Fruit fly (Drosophila melanogaster) whole organism, prepupa: ENCODE measurements around the gene trr.

Experiments
- Blimp-1 ChIP-seq: fragments of 200-800 bp; sonication (Bioruptor generic); optimal IDR thresholded peaks from 3 replicates; lab custom pipeline; 2017; ENCODE audit warnings: missing biosample characterization, missing genetic modification characterization, mild to moderate bottlenecking, moderate library complexity, missing genetic modification reagents
- CG11294 ChIP-seq: fragments of 200-800 bp; sonication (Bioruptor generic); IDR thresholded peaks from 2 replicates; pipeline ENCODE4 v1.3.6; 2022; ENCODE audit warnings: missing biosample characterization, missing genetic modification characterization
- CG11762 ChIP-seq: fragments of 200-800 bp; sonication (Bioruptor generic); optimal IDR thresholded peaks from 3 replicates; lab custom pipeline; 2016; ENCODE audit warnings: missing biosample characterization, missing genetic modification characterization; ENCODE audit not compliant: insufficient read depth
- CG11902 ChIP-seq: fragments of 200-800 bp; sonication (Bioruptor generic); optimal IDR thresholded peaks from 3 replicates; lab custom pipeline; 2016; ENCODE audit warnings: missing biosample characterization, missing genetic modification characterization
- CG15336 ChIP-seq: fragments of 200-800 bp; sonication (Bioruptor generic); IDR thresholded peaks from 2 replicates; pipeline ENCODE4 v1.3.6; 2022; ENCODE audit warnings: missing biosample characterization, missing genetic modification characterization
- CG1621 ChIP-seq: fragments of 200-800 bp; sonication (Bioruptor generic); optimal IDR thresholded peaks from 3 replicates; lab custom pipeline; 2018; ENCODE audit warnings: missing biosample characterization, mild to moderate bottlenecking, missing genetic modification characterization
- CG16779 ChIP-seq: fragments of 200-800 bp; sonication (Bioruptor generic); optimal IDR thresholded peaks from 3 replicates; lab custom pipeline; 2017; ENCODE audit warnings: missing biosample characterization, mild to moderate bottlenecking, missing genetic modification characterization
- CG3032 ChIP-seq: fragments of 200-800 bp; optimal IDR thresholded peaks from 2 replicates; lab custom pipeline; 2019; ENCODE audit warnings: missing biosample characterization, mild to moderate bottlenecking, missing genetic modification characterization, moderate library complexity
- CG31627 ChIP-seq: fragments of 200-800 bp; sonication (Bioruptor generic); optimal IDR thresholded peaks from 3 replicates; lab custom pipeline; 2016; ENCODE audit warnings: missing biosample characterization, missing genetic modification characterization
- CG32006 ChIP-seq: fragments of 200-800 bp; sonication (Bioruptor generic); optimal IDR thresholded peaks from 3 replicates; lab custom pipeline; 2017; ENCODE audit warnings: missing biosample characterization, mild to moderate bottlenecking, missing genetic modification characterization
- CG34406 ChIP-seq: fragments of 200-800 bp; sonication (Bioruptor generic); optimal IDR thresholded peaks from 3 replicates; lab custom pipeline; 2016; ENCODE audit warnings: missing biosample characterization, missing genetic modification characterization
- CG3919 ChIP-seq: fragments of 200-800 bp; sonication (Bioruptor generic); optimal IDR thresholded peaks from 3 replicates; lab custom pipeline; 2016; ENCODE audit warnings: missing biosample characterization, missing genetic modification characterization
- CG6163 ChIP-seq: fragments of 200-800 bp; sonication (Bioruptor generic); IDR thresholded peaks from 3 replicates; pipeline ENCODE4 v1.3.6; 2022; ENCODE audit warnings: missing biosample characterization, missing genetic modification characterization
- CG6792 ChIP-seq: fragments of 200-800 bp; sonication (Bioruptor generic); optimal IDR thresholded peaks from 3 replicates; lab custom pipeline; 2016; ENCODE audit warnings: missing biosample characterization, missing genetic modification characterization
- CG6808 ChIP-seq: fragments of 200-800 bp; sonication (Bioruptor generic); optimal IDR thresholded peaks from 3 replicates; lab custom pipeline; 2017; ENCODE audit warnings: missing biosample characterization, missing genetic modification characterization, mild to moderate bottlenecking, moderate library complexity, missing genetic modification reagents
- CG7368 ChIP-seq: fragments of 200-800 bp; sonication (Bioruptor generic); optimal IDR thresholded peaks from 3 replicates; lab custom pipeline; 2016; ENCODE audit warnings: missing biosample characterization, missing genetic modification characterization
- CG8319 ChIP-seq: fragments of 200-800 bp; sonication (Bioruptor generic); optimal IDR thresholded peaks from 3 replicates; lab custom pipeline; 2016; ENCODE audit warnings: missing biosample characterization, missing genetic modification characterization
- CG9139 ChIP-seq: fragments of 200-800 bp; sonication (Bioruptor generic); optimal IDR thresholded peaks from 3 replicates; lab custom pipeline; 2017; ENCODE audit warnings: missing biosample characterization, mild to moderate bottlenecking, missing genetic modification characterization
- Eip78C ChIP-seq: fragments of 200-800 bp; sonication (Bioruptor generic); peaks from one replicate; lab custom pipeline; 2016; ENCODE audit warnings: missing biosample characterization, missing genetic modification characterization
- Eip93F ChIP-seq: fragments of 200-800 bp; sonication (Bioruptor generic); optimal IDR thresholded peaks from 2 replicates; lab custom pipeline; 2016; ENCODE audit warnings: missing biosample characterization, mild to moderate bottlenecking, missing genetic modification characterization
- Ets21C ChIP-seq: fragments of 200-800 bp; sonication (Bioruptor generic); optimal IDR thresholded peaks from 3 replicates; lab custom pipeline; 2016; ENCODE audit warnings: missing biosample characterization, missing genetic modification characterization
- Gug ChIP-seq: fragments of 200-800 bp; sonication (Bioruptor generic); IDR thresholded peaks from 2 replicates; pipeline ENCODE4 v1.3.6; 2022; ENCODE audit warnings: missing biosample characterization, missing genetic modification characterization
- Hr38 ChIP-seq: sonication (Bioruptor generic); optimal IDR thresholded peaks from 2 replicates; lab custom pipeline; 2016; ENCODE audit warnings: missing biosample characterization, missing genetic modification characterization
- Hr39 ChIP-seq: fragments of 200-800 bp; sonication (Bioruptor generic); optimal IDR thresholded peaks from 2 replicates; lab custom pipeline; 2016; ENCODE audit warnings: missing biosample characterization, missing genetic modification characterization
- Hr4 ChIP-seq: fragments of 200-800 bp; sonication (Bioruptor generic); optimal IDR thresholded peaks from 3 replicates; lab custom pipeline; 2016; ENCODE audit warnings: missing biosample characterization, missing genetic modification characterization
- Lpt ChIP-seq: fragments of 200-800 bp; sonication (Bioruptor generic); optimal IDR thresholded peaks from 3 replicates; lab custom pipeline; 2016; ENCODE audit warnings: missing biosample characterization, missing genetic modification characterization
- Met ChIP-seq: fragments of 200-800 bp; sonication (Bioruptor generic); optimal IDR thresholded peaks from 3 replicates; lab custom pipeline; 2016; ENCODE audit warnings: missing biosample characterization, missing genetic modification characterization
- OdsH ChIP-seq: fragments of 200-800 bp; sonication (Bioruptor generic); optimal IDR thresholded peaks from 3 replicates; lab custom pipeline; 2016; ENCODE audit warnings: missing biosample characterization, missing genetic modification characterization
- Sox15 ChIP-seq: fragments of 200-800 bp; sonication (Bioruptor generic); optimal IDR thresholded peaks from 3 replicates; lab custom pipeline; 2016; ENCODE audit warnings: missing biosample characterization, missing genetic modification characterization
- achi ChIP-seq: fragments of 200-800 bp; sonication (Bioruptor generic); optimal IDR thresholded peaks from 3 replicates; lab custom pipeline; 2016; ENCODE audit warnings: missing biosample characterization, missing genetic modification characterization
- cyc ChIP-seq: fragments of 200-800 bp; sonication (Bioruptor generic); optimal IDR thresholded peaks from 3 replicates; lab custom pipeline; 2016; ENCODE audit warnings: missing biosample characterization, missing genetic modification characterization
- eg ChIP-seq: fragments of 200-800 bp; sonication (Bioruptor generic); IDR thresholded peaks from 3 replicates; pipeline ENCODE4 v1.3.6; 2022; ENCODE audit warnings: missing biosample characterization, missing genetic modification characterization
- esn ChIP-seq: fragments of 200-800 bp; sonication (Bioruptor generic); optimal IDR thresholded peaks from 2 replicates; lab custom pipeline; 2016; ENCODE audit warnings: missing biosample characterization, mild to moderate bottlenecking, missing genetic modification characterization, moderate library complexity
- fkh ChIP-seq: fragments of 200-800 bp; sonication (Bioruptor generic); optimal IDR thresholded peaks from 3 replicates; lab custom pipeline; 2017; ENCODE audit warnings: missing biosample characterization, mild to moderate bottlenecking, missing genetic modification characterization, moderate library complexity
- lz ChIP-seq: fragments of 200-800 bp; sonication (Bioruptor generic); optimal IDR thresholded peaks from 3 replicates; lab custom pipeline; 2016; ENCODE audit warnings: missing biosample characterization, missing genetic modification characterization
- net ChIP-seq: fragments of 200-800 bp; sonication (Bioruptor generic); optimal IDR thresholded peaks from 3 replicates; lab custom pipeline; 2016; ENCODE audit warnings: missing biosample characterization, missing genetic modification characterization
- pdm3 ChIP-seq: fragments of 200-800 bp; sonication (Bioruptor generic); optimal IDR thresholded peaks from 3 replicates; lab custom pipeline; 2016; ENCODE audit warnings: missing biosample characterization, missing genetic modification characterization
- salr ChIP-seq, 2 experiments: fragments of 200-800 bp; sonication (Bioruptor generic); optimal IDR thresholded peaks; 3 replicates each; lab custom pipeline; 2016 to 2018; ENCODE audit warnings: missing biosample characterization in 2 of 2, missing genetic modification characterization in 2 of 2, mild to moderate bottlenecking in 1 of 2
- spab ChIP-seq: fragments of 200-800 bp; sonication (Bioruptor generic); optimal IDR thresholded peaks from 2 replicates; lab custom pipeline; 2017; ENCODE audit warnings: missing biosample characterization, mild to moderate bottlenecking, missing genetic modification characterization, missing genetic modification reagents
- ss ChIP-seq, 2 experiments: fragments of 200-800 bp; sonication (Bioruptor generic); optimal IDR thresholded peaks; 2 replicates in 1 of 2; 3 replicates in 1 of 2; lab custom pipeline; 2017 to 2018; ENCODE audit warnings: mild to moderate bottlenecking in 2 of 2, missing biosample characterization in 2 of 2, missing genetic modification characterization in 2 of 2, moderate library complexity in 1 of 2
- svp ChIP-seq: fragments of 200-800 bp; sonication (Bioruptor generic); peaks from one replicate; lab custom pipeline; 2016; ENCODE audit warnings: missing biosample characterization, missing genetic modification characterization
- topi ChIP-seq: fragments of 200-800 bp; sonication (Bioruptor generic); optimal IDR thresholded peaks from 3 replicates; lab custom pipeline; 2016; ENCODE audit warnings: missing biosample characterization, missing genetic modification characterization
- vri ChIP-seq: fragments of 200-800 bp; sonication (Bioruptor generic); optimal IDR thresholded peaks from 3 replicates; lab custom pipeline; 2016; ENCODE audit warnings: missing biosample characterization, mild to moderate bottlenecking, missing genetic modification characterization

trr gene

DNA sequence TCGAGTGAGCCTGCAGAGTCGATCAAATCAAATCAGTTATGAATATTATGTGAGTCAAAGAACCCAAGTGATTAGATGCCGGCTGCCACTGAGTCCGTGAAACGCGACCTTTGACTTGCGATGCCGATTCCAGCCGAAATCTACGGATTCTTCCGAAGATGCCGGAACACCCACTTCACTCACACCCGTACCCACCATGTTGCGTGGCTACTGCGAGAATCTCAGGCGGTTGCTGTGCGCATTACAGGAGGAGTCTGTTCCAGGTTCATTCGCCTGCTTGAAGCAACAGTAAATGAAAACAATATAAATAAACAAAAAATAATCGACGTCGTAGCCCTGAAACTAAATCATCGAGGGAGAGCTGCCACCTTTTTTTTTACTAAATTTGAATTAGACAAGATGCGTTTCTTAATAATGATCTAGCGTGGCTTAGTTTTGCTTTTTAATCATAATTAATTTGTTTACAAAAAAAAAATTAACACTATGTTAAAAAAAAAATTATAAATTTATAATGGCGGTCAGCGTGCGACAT is 11.9 kb upstream of the trr start, which contains the start of gene Ldaf1 (continued):
- no peak for TF ChIP-seq CG1621 (tag; lab: Kevin White, UChicago)
- no peak for TF ChIP-seq net (GFP tag; lab: Kevin White, UChicago)
- no peak for TF ChIP-seq Ets21C
- no peak for TF ChIP-seq CG3919 (GFP tag; lab: Kevin White, UChicago)
- no peak for TF ChIP-seq topi (GFP tag; lab: Kevin White, UChicago)

DNA sequence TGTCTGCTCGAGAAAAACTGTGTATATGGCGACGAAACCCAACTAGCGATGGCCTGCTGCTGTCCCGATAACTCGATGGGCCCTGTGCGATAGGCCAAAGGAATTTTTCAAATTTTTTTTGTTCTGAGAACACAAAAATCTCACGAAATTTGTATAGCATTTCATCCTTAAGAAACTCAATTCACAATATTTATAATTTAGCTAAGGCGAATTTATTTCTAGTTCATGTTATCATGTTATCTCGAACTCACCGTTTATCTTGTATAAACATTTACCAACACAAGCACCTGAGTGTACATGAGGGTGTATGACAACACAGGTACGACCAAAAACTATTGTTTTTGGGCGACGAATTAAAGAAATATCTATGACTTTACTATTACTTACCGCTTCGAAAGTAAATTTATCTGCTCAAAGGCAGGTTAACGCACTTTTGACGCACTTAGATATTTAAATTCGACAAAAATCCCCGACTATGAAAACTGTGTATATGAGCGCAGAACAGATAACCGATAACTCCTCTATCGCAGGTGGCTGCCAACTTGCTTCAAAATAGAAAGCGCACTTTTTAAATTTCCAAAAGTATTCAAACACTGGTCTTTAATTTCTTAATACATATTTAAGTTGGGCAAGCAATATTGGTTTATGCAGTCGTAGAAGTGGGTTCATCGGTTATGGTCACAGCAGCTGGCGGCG is 10.5 kb upstream of the trr start, which contains the start of gene arm:
TSS of gene arm (minus strand) at position 524 of the 696 bp plus-strand sequence.
- TF ChIP-seq Hr39 (GFP tag; lab: Kevin White, UChicago) = no peak
- TF ChIP-seq CG6792 = peak; percentile 0
- TF ChIP-seq CG31627 (GFP tag; lab: Kevin White, UChicago) = peak; percentile 0
- peak; percentile 40 for TF ChIP-seq Eip78C (GFP tag; lab: Kevin White, UChicago)
- peak; percentile 23 for TF ChIP-seq achi
- peak; percentile 18 for TF ChIP-seq CG32006 (GFP tag; lab: Kevin White, UChicago)
- no peak for TF ChIP-seq Lpt (GFP tag; lab: Kevin White, UChicago)
- peak; percentile 36 for TF ChIP-seq fkh (GFP tag; lab: Kevin White, UChicago)
- peak; percentile 20 for TF ChIP-seq CG34406
- TF ChIP-seq esn = peak; percentile 31
- TF ChIP-seq Blimp-1 (GFP tag; lab: Kevin White, UChicago) = no peak
- TF ChIP-seq CG7368 (GFP tag; lab: Kevin White, UChicago) = no peak
- peak; percentile 28 for TF ChIP-seq vri (GFP tag; lab: Kevin White, UChicago)
- TF ChIP-seq pdm3 (GFP tag; lab: Kevin White, UChicago) = peak; percentile 42
- no peak for TF ChIP-seq salr (GFP tag; optimal IDR thresholded peaks at IDR 0.05; lab: Kevin White, UChicago)
- peak; percentile 75 for TF ChIP-seq svp (GFP tag; lab: Kevin White, UChicago)
- TF ChIP-seq CG15336 (GFP tag; lab: Robert Waterston, UW) = peak; percentile 20; the same call in 1 of the 2 replicates
- TF ChIP-seq cyc = peak; percentile 12
- TF ChIP-seq topi (GFP tag; lab: Kevin White, UChicago) = peak; percentile 11
- no peak for TF ChIP-seq OdsH (GFP tag; lab: Kevin White, UChicago)
- peak; percentile 22 for TF ChIP-seq Eip93F

DNA sequence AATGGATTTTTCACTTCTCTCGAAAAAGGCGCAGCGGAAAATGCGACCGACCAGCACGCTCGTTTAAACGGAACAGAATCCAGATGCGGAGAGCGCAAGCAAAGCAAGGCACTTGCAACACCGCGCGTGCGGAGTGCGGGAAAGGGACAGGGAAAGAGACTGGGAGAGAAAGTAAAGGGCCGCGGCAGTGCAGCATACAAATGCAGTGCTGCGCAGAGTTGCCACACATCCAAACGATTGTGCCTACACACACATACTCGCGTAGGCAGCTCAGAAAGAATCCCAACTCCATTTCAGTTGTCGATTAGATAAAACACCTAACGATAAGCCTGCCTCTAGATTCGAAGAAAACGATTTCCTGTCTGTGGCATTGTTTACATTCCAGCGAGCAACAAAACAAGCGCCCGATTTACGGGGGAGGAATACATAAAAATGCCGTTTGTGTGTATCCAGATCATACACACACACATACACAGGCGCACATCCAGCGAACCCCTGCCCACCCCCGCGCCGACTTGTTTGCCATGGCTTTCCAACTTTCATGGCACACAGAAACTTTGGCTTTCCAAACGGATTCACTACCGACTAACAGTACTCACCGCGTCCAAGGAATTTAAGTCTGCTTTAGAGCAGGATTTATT is 9.8 kb upstream of the trr start:
- TF ChIP-seq CG31627 (GFP tag; lab: Kevin White, UChicago) (no peak), achi (no peak), Eip78C (GFP tag; lab: Kevin White, UChicago) (peak; percentile 11), CG8319 (no peak), lz (no peak), vri (GFP tag; lab: Kevin White, UChicago) (no peak), spab (GFP tag; lab: Kevin White, UChicago) (no peak), CG3032 (no peak), topi (GFP tag; lab: Kevin White, UChicago) (no peak), Ets21C (no peak), esn (no peak), fkh (GFP tag; lab: Kevin White, UChicago) (peak; percentile 57), salr (GFP tag; optimal IDR thresholded peaks at IDR 0.05; lab: Kevin White, UChicago) (no peak), Hr38 (GFP tag; lab: Kevin White, UChicago) (no peak), CG34406 (no peak), cyc (no peak), CG6808 (GFP tag; lab: Kevin White, UChicago) (no peak), CG1621 (tag; lab: Kevin White, UChicago) (no peak), Eip93F (no peak), ss (GFP tag; optimal IDR thresholded peaks at IDR 0.05; lab: Kevin White, UChicago) (peak in 1 of 2 experiments; percentile 46), CG6163 (GFP tag; lab: Robert Waterston, UW) (0 out of 3 replicates have a peak, but pooled peaks have one; percentile 12), Hr39 (GFP tag; lab: Kevin White, UChicago) (no peak), CG9139 (no peak), Hr4 (GFP tag; lab: Kevin White, UChicago) (no peak), CG11762 (GFP tag; lab: Kevin White, UChicago) (no peak), svp (GFP tag; lab: Kevin White, UChicago) (no peak), net (GFP tag; lab: Kevin White, UChicago) (peak; percentile 42), Met (GFP tag; lab: Kevin White, UChicago) (no peak), CG16779 (tag; lab: Kevin White, UChicago) (no peak), Gug (no peak), CG11294 (GFP tag; lab: Robert Waterston, UW) (no peak), Sox15 (GFP tag; lab: Kevin White, UChicago) (no peak), eg (GFP tag; lab: Robert Waterston, UW) (no peak), CG11902 (GFP tag; lab: Kevin White, UChicago) (no peak)
